Fruit fly (Drosophila melanogaster) S2 (cell line): ENCODE data around the gene dbo.

Experiments
- CG8478 ChIP-seq: fragments of >200 bp; optimal IDR thresholded peaks from 2 replicates; lab custom pipeline; 2018
- CTCF ChIP-seq, 2 experiments: fragments of >200 bp; optimal IDR thresholded peaks; 2 replicates each; lab custom pipeline; 2018

DNA sequence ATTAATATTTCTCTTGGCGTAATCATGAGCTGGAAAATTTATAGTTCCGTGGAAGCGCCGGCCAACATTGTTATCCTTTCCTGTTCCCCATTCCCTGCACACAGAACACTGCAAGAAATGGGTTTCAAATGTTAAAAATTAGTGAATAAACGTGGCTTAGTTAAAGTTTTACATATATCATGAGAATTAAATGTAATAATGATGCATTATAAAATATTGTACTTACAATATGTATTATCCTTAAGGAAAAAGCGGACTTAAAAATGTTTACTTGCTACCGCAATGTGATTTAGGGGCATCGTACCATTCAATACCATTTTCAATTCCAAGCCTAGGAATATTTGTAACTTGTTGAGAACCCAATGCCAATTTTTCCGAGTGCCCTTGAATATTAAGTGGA, 24.0 kb upstream of the dbo start:
- TF ChIP-seq CG8478 (lab: Kevin White, UChicago) (no peak), CTCF (optimal IDR thresholded peaks at IDR 0.05; lab: Kevin White, UChicago) (no peak)
